Worm (Caenorhabditis elegans) whole organism, L1 larva: ENCODE measurements around the gene leo-1.

Source experiments
- aha-1 ChIP-seq: fragments of 150-350 bp; optimal IDR thresholded peaks from 2 replicates; lab custom pipeline; 2014; ENCODE audit warnings: missing biosample characterization, missing genetic modification characterization
- aly-2 ChIP-seq: fragments of 150-350 bp; optimal IDR thresholded peaks from 2 replicates; lab custom pipeline; 2014; ENCODE audit warnings: missing biosample characterization, missing genetic modification characterization
- ceh-8 ChIP-seq: fragments of 200-800 bp; sonication (Bioruptor generic); optimal IDR thresholded peaks from 2 replicates; lab custom pipeline; 2018; ENCODE audit warnings: mild to moderate bottlenecking, missing genetic modification characterization, moderate library complexity, missing compliant biosample characterization
- dsc-1 ChIP-seq: sonication (generic microtip); optimal IDR thresholded peaks from 2 replicates; lab custom pipeline; 2016; ENCODE audit warnings: mild to moderate bottlenecking, missing genetic modification characterization, missing compliant biosample characterization
- elt-2 ChIP-seq: sonication (generic microtip); optimal IDR thresholded peaks from 2 replicates; lab custom pipeline; 2016; ENCODE audit warnings: missing genetic modification characterization, mild to moderate bottlenecking, inconsistent platforms, missing compliant biosample characterization, missing genetic modification reagents
- mdl-1 ChIP-seq, 2 experiments: fragments of 150-350 bp; optimal IDR thresholded peaks; 2 replicates each; lab custom pipeline; 2014 to 2017; ENCODE audit warnings: missing biosample characterization in 2 of 2, missing genetic modification characterization in 2 of 2, inconsistent platforms in 1 of 2
- nhr-77 ChIP-seq: fragments of 150-350 bp; optimal IDR thresholded peaks from 2 replicates; lab custom pipeline; 2014; ENCODE audit warnings: missing biosample characterization, missing genetic modification characterization

ce11 chrIV:11332751-11333150 lies 3.6 kb upstream of the leo-1 start, which contains the start of gene sart-3:
- TF ChIP-seq mdl-1 (tag; optimal IDR thresholded peaks at IDR 0.05; lab: Kevin White, UChicago): no peak
- no peak for TF ChIP-seq aha-1 (tag; lab: Kevin White, UChicago)
- no peak for TF ChIP-seq ceh-8
- TF ChIP-seq elt-2: no peak
- TF ChIP-seq aly-2: no peak
- TF ChIP-seq dsc-1 (tag; lab: Kevin White, UChicago): no peak
- TF ChIP-seq nhr-77 (tag; lab: Kevin White, UChicago): no peak
